Fruit fly (Drosophila melanogaster): Measurements from ENCODE around the gene Ugt36F1.

dm6 chr2L:18841210-18841609 lies 22.1 kb downstream of the Ugt36F1 start, which contains the start of gene CG31752:
- TF ChIP-seq CG8478 (optimal IDR thresholded peaks at IDR 0.05) (no peak), CTCF (optimal IDR thresholded peaks at IDR 0.05) (no peak)

Measured in S2 (cell line).